Worm (Caenorhabditis elegans): ENCODE measurements around the gene Y61A9LA.10.

Y61A9LA.10 gene

ce11 chrV:4647857-4648256 lies 32.2 kb upstream of the Y61A9LA.10 start, which contains the start of gene F41F3.3 (continued):
- TF ChIP-seq ceh-82 (tag; optimal IDR thresholded peaks at IDR 0.05) (no peak), nhr-28 (tag; optimal IDR thresholded peaks at IDR 0.05) (no peak), dpl-1 (GFP tag; optimal IDR thresholded peaks at IDR 0.05) (no peak), lin-14 (GFP tag; optimal IDR thresholded peaks at IDR 0.05) (no peak), unc-130 (tag; optimal IDR thresholded peaks at IDR 0.05) (no peak), egl-27 (tag; optimal IDR thresholded peaks at IDR 0.05) (no peak)

- TF ChIP-seq lin-15B (tag; optimal IDR thresholded peaks at IDR 0.05) (no peak), ama-1 (optimal IDR thresholded peaks at IDR 0.05) (peak; percentile 55)
Observed at ce11 chrV:4647279-4647819, 31.7 kb upstream of the Y61A9LA.10 start.

ce11 chrV:4642691-4643090 lies 27.1 kb upstream of the Y61A9LA.10 start, which contains the start of gene soc-1:
TSS of gene soc-1 (plus strand) at chrV:4642952.
- TF ChIP-seq snu-23 (GFP tag; optimal IDR thresholded peaks at IDR 0.05) (no peak), fkh-8 (tag; optimal IDR thresholded peaks at IDR 0.05) (no peak), efl-1 (optimal IDR thresholded peaks at IDR 0.05) (no peak), efl-1 (GFP tag; optimal IDR thresholded peaks at IDR 0.05 in 1 of 2) (no peak), fkh-4 (tag; optimal IDR thresholded peaks at IDR 0.05; ENCODE audit: borderline replicate concordance) (no peak), pag-3 (tag; optimal IDR thresholded peaks at IDR 0.05; ENCODE audit: borderline replicate concordance, insufficient read depth) (no peak), ces-1 (GFP tag; optimal IDR thresholded peaks at IDR 0.05) (no peak), hpl-2 (GFP tag; optimal IDR thresholded peaks at IDR 0.05) (no peak), dsc-1 (tag; optimal IDR thresholded peaks at IDR 0.05) (no peak), elt-2 (tag; optimal IDR thresholded peaks at IDR 0.05) (no peak), unc-30 (tag; optimal IDR thresholded peaks at IDR 0.05) (no peak), grh-1 (GFP tag; IDR thresholded peaks at IDR 0.05) (no peak), nhr-47 (tag; optimal IDR thresholded peaks at IDR 0.05) (no peak), tbx-2 (tag; optimal IDR thresholded peaks at IDR 0.05) (no peak), hlh-4 (tag; optimal IDR thresholded peaks at IDR 0.05) (no peak), unc-86 (tag; optimal IDR thresholded peaks at IDR 0.05) (no peak), rnt-1 (tag; optimal IDR thresholded peaks at IDR 0.05) (no peak), nhr-12 (tag; optimal IDR thresholded peaks at IDR 0.05) (no peak), unc-62 (GFP tag; optimal IDR thresholded peaks at IDR 0.05) (no peak)

- TF ChIP-seq grh-1 (GFP tag; IDR thresholded peaks at IDR 0.05) = no peak
- peak; percentile 52 for TF ChIP-seq nhr-85 (tag)
- TF ChIP-seq nhr-71 (tag; optimal IDR thresholded peaks at IDR 0.05) = peak; percentile 48
- no peak for TF ChIP-seq nhr-28 (tag; optimal IDR thresholded peaks at IDR 0.05)
- no peak for TF ChIP-seq efl-3 (GFP tag; optimal IDR thresholded peaks at IDR 0.05)
- peak in 1 of 2 experiments; percentile 3 for TF ChIP-seq lin-35 (GFP tag; optimal IDR thresholded peaks at IDR 0.05)
- no peak for TF ChIP-seq zip-4 (GFP tag; optimal IDR thresholded peaks at IDR 0.05)
- TF ChIP-seq elt-3 (tag; optimal IDR thresholded peaks at IDR 0.05) = peak in 2 of 6 experiments; percentile 35 to 58
- peak; percentile 23 for TF ChIP-seq nhr-20 (tag; optimal IDR thresholded peaks at IDR 0.05)
- TF ChIP-seq ceh-82 (tag; optimal IDR thresholded peaks at IDR 0.05) = no peak
- TF ChIP-seq lsy-2 (tag; optimal IDR thresholded peaks at IDR 0.05) = peak in 1 of 2 experiments; percentile 8
- peak; percentile 91 for TF ChIP-seq ceh-8 (GFP tag; optimal IDR thresholded peaks at IDR 0.05)
Observed at ce11 chrV:4640501-4641150, 25.0 kb upstream of the Y61A9LA.10 start.
